Fruit fly (Drosophila melanogaster) whole organism, embryonic: ENCODE data around the gene CtsF.

Source experiments
- Bgb ChIP-seq: fragments of 200-800 bp; sonication (Bioruptor generic); IDR thresholded peaks from 2 replicates; pipeline ENCODE4 v1.3.6; 2022; ENCODE audit warnings: missing biosample characterization, missing genetic modification characterization; ENCODE audit not compliant: partially characterized antibody
- Blimp-1 ChIP-seq: fragments of 200-800 bp; sonication (Bioruptor generic); optimal IDR thresholded peaks from 3 replicates; lab custom pipeline; 2018; ENCODE audit warnings: missing biosample characterization, missing genetic modification characterization, mild to moderate bottlenecking, moderate library complexity, missing genetic modification reagents
- CG13296 ChIP-seq: fragments of 200-800 bp; sonication (Bioruptor generic); optimal IDR thresholded peaks from 3 replicates; lab custom pipeline; 2018; ENCODE audit warnings: missing biosample characterization, mild to moderate bottlenecking, missing genetic modification characterization
- CG14667 ChIP-seq: fragments of 200-800 bp; sonication (Bioruptor generic); IDR thresholded peaks from 2 replicates; pipeline ENCODE4 v1.3.6; 2022; ENCODE audit warnings: missing biosample characterization, missing genetic modification characterization
- CG14965 ChIP-seq: fragments of 200-800 bp; sonication (Bioruptor generic); optimal IDR thresholded peaks from 2 replicates; lab custom pipeline; 2016; ENCODE audit warnings: missing biosample characterization, missing genetic modification characterization, borderline replicate concordance
- CG17361 ChIP-seq: fragments of 200-800 bp; sonication (Bioruptor generic); IDR thresholded peaks from 3 replicates; pipeline ENCODE4 v1.3.6; 2022; ENCODE audit warnings: missing biosample characterization, missing genetic modification characterization
- CG1832 ChIP-seq: fragments of 200-800 bp; sonication (Bioruptor generic); optimal IDR thresholded peaks from 2 replicates; lab custom pipeline; 2017; ENCODE audit warnings: missing biosample characterization, mild to moderate bottlenecking, missing genetic modification characterization, inconsistent platforms
- CG32532 ChIP-seq: fragments of 200-800 bp; sonication (Bioruptor generic); IDR thresholded peaks from 2 replicates; pipeline ENCODE4 v1.3.6; 2022; ENCODE audit warnings: missing biosample characterization, missing genetic modification characterization
- CG32767 ChIP-seq: fragments of 200-800 bp; sonication (Bioruptor generic); IDR thresholded peaks from 2 replicates; pipeline ENCODE4 v1.3.6; 2022; ENCODE audit warnings: missing biosample characterization, missing genetic modification characterization
- CG3847 ChIP-seq: fragments of 200-800 bp; sonication (Bioruptor generic); IDR thresholded peaks from 2 replicates; pipeline ENCODE4 v1.3.6; 2022; ENCODE audit warnings: missing biosample characterization, missing genetic modification characterization
- CG4360 ChIP-seq: fragments of 200-800 bp; sonication (Bioruptor generic); IDR thresholded peaks from 2 replicates; pipeline ENCODE4 v1.3.6; 2022; ENCODE audit warnings: missing biosample characterization, missing genetic modification characterization
- CG4820 ChIP-seq: fragments of 200-800 bp; sonication (Bioruptor generic); optimal IDR thresholded peaks from 3 replicates; lab custom pipeline; 2016; ENCODE audit warnings: missing biosample characterization, missing genetic modification characterization
- CG5180 ChIP-seq: fragments of 200-800 bp; sonication (Bioruptor generic); optimal IDR thresholded peaks from 3 replicates; lab custom pipeline; 2017; ENCODE audit warnings: missing biosample characterization, missing genetic modification characterization, mild to moderate bottlenecking, moderate library complexity, missing genetic modification reagents
- CG6689 ChIP-seq: fragments of 200-800 bp; sonication (Bioruptor generic); IDR thresholded peaks from 2 replicates; pipeline ENCODE4 v1.3.6; 2022; ENCODE audit warnings: missing biosample characterization, missing genetic modification characterization
- CG6854 ChIP-seq: fragments of 200-800 bp; sonication (Bioruptor generic); optimal IDR thresholded peaks from 3 replicates; lab custom pipeline; 2017; ENCODE audit warnings: missing biosample characterization, mild to moderate bottlenecking, missing genetic modification characterization
- CG7357 ChIP-seq: fragments of 200-800 bp; sonication (Bioruptor generic); IDR thresholded peaks from 3 replicates; pipeline ENCODE4 v1.3.6; 2022; ENCODE audit warnings: missing biosample characterization, missing genetic modification characterization
- CG8388 ChIP-seq: fragments of 200-800 bp; sonication (Bioruptor generic); optimal IDR thresholded peaks from 2 replicates; lab custom pipeline; 2019; ENCODE audit warnings: missing biosample characterization, mild to moderate bottlenecking, missing genetic modification characterization, moderate library complexity
- CG9876 ChIP-seq: fragments of 200-800 bp; sonication (Bioruptor generic); optimal IDR thresholded peaks from 2 replicates; lab custom pipeline; 2016; ENCODE audit warnings: missing biosample characterization, missing genetic modification characterization
- CHES-1-like ChIP-seq: fragments of 200-800 bp; sonication (Bioruptor generic); optimal IDR thresholded peaks from 2 replicates; lab custom pipeline; 2016; ENCODE audit warnings: missing biosample characterization, missing genetic modification characterization
- Ets65A ChIP-seq: fragments of 200-800 bp; sonication (Bioruptor generic); peaks from one replicate; lab custom pipeline; 2016; ENCODE audit warnings: missing biosample characterization, missing genetic modification characterization
- HLH54F ChIP-seq: fragments of 200-800 bp; sonication (Bioruptor generic); optimal IDR thresholded peaks from 3 replicates; lab custom pipeline; 2016; ENCODE audit warnings: missing biosample characterization, missing genetic modification characterization
- MBD-R2 ChIP-seq: fragments of 200-800 bp; sonication (Bioruptor generic); IDR thresholded peaks from 2 replicates; pipeline ENCODE4 v1.3.6; 2022; ENCODE audit warnings: missing biosample characterization, missing genetic modification characterization
- NC2α ChIP-seq: fragments of 200-800 bp; sonication (Bioruptor generic); optimal IDR thresholded peaks from 2 replicates; lab custom pipeline; 2016; ENCODE audit warnings: missing biosample characterization, missing genetic modification characterization
- NFAT ChIP-seq: fragments of 200-800 bp; sonication (Bioruptor generic); IDR thresholded peaks from 2 replicates; pipeline ENCODE4 v1.3.6; 2022; ENCODE audit warnings: missing biosample characterization, missing genetic modification characterization
- Nf-YC ChIP-seq: fragments of 200-800 bp; optimal IDR thresholded peaks from 3 replicates; lab custom pipeline; 2019; ENCODE audit warnings: missing biosample characterization, mild to moderate bottlenecking, missing genetic modification characterization, moderate library complexity
- NfI ChIP-seq: fragments of 200-800 bp; sonication (Bioruptor generic); optimal IDR thresholded peaks from 3 replicates; lab custom pipeline; 2018; ENCODE audit warnings: missing biosample characterization, mild to moderate bottlenecking, missing genetic modification characterization, moderate library complexity
- Oli ChIP-seq: fragments of 200-800 bp; sonication (Bioruptor generic); optimal IDR thresholded peaks from 2 replicates; lab custom pipeline; 2018; ENCODE audit warnings: missing biosample characterization, mild to moderate bottlenecking, missing genetic modification characterization, moderate library complexity
- Poxn ChIP-seq: fragments of 200-800 bp; sonication (Bioruptor generic); IDR thresholded peaks from 2 replicates; pipeline ENCODE4 v1.3.6; 2022; ENCODE audit warnings: missing biosample characterization, missing genetic modification characterization
- Sin3A ChIP-seq: fragments of >200 bp; optimal IDR thresholded peaks from 2 replicates; lab custom pipeline; 2018
- Sox100B ChIP-seq: fragments of 200-800 bp; sonication (Bioruptor generic); optimal IDR thresholded peaks from 3 replicates; lab custom pipeline; 2018; ENCODE audit warnings: missing biosample characterization, mild to moderate bottlenecking, missing genetic modification characterization
- Sry-β ChIP-seq: fragments of 200-800 bp; sonication (Bioruptor generic); optimal IDR thresholded peaks from 2 replicates; lab custom pipeline; 2018; ENCODE audit warnings: missing biosample characterization, mild to moderate bottlenecking, missing genetic modification characterization, moderate library complexity
- Taf1 ChIP-seq: fragments of 200-800 bp; sonication (Bioruptor generic); IDR thresholded peaks from 2 replicates; pipeline ENCODE4 v1.3.6; 2022; ENCODE audit warnings: missing biosample characterization, missing genetic modification characterization
- amos ChIP-seq: fragments of 200-800 bp; sonication (Bioruptor generic); IDR thresholded peaks from 2 replicates; pipeline ENCODE4 v1.3.6; 2022; ENCODE audit warnings: missing biosample characterization, missing genetic modification characterization; ENCODE audit not compliant: partially characterized antibody
- aop ChIP-seq: fragments of 200-800 bp; sonication (Bioruptor generic); IDR thresholded peaks from 2 replicates; pipeline ENCODE4 v1.3.6; 2022; ENCODE audit warnings: missing biosample characterization, missing genetic modification characterization
- bbx ChIP-seq: fragments of 200-800 bp; sonication (Bioruptor generic); IDR thresholded peaks from 2 replicates; pipeline ENCODE4 v1.3.6; 2022; ENCODE audit warnings: missing biosample characterization, missing genetic modification characterization; ENCODE audit not compliant: partially characterized antibody
- br ChIP-seq: fragments of >200 bp; optimal IDR thresholded peaks from 2 replicates; lab custom pipeline; 2017
- cad ChIP-seq: fragments of >200 bp; optimal IDR thresholded peaks from 2 replicates; lab custom pipeline; 2017; ENCODE audit warnings: missing biosample characterization, missing genetic modification characterization
- chif ChIP-seq, 2 experiments: fragments of 200-800 bp; sonication (Bioruptor generic); optimal IDR thresholded peaks; 3 replicates each; lab custom pipeline; 2016; ENCODE audit warnings: missing biosample characterization in 2 of 2, missing genetic modification characterization in 2 of 2
- dimm ChIP-seq: fragments of 200-800 bp; sonication (Bioruptor generic); IDR thresholded peaks from 2 replicates; pipeline ENCODE4 v1.3.6; 2022; ENCODE audit warnings: missing biosample characterization, missing genetic modification characterization
- disco-r ChIP-seq: fragments of 200-800 bp; sonication (Bioruptor generic); optimal IDR thresholded peaks from 2 replicates; lab custom pipeline; 2016; ENCODE audit warnings: missing biosample characterization, missing genetic modification characterization
- dpn ChIP-seq, 2 experiments: fragments of 200-800 bp; sonication (Bioruptor generic); optimal IDR thresholded peaks; 3 replicates each; lab custom pipeline; 2016; ENCODE audit warnings: missing biosample characterization in 2 of 2, missing genetic modification characterization in 2 of 2
- en ChIP-seq: fragments of 200-800 bp; sonication (Bioruptor generic); optimal IDR thresholded peaks from 2 replicates; lab custom pipeline; 2016; ENCODE audit warnings: missing biosample characterization, missing genetic modification characterization
- fd102C ChIP-seq: fragments of 200-800 bp; sonication (Bioruptor generic); optimal IDR thresholded peaks from 2 replicates; lab custom pipeline; 2018; ENCODE audit warnings: missing biosample characterization, mild to moderate bottlenecking, missing genetic modification characterization, moderate library complexity
- kni ChIP-seq: fragments of 200-800 bp; sonication (Bioruptor generic); optimal IDR thresholded peaks from 3 replicates; lab custom pipeline; 2017; ENCODE audit warnings: mild to moderate bottlenecking, missing biosample characterization, missing genetic modification reagents, missing genetic modification characterization
- lilli ChIP-seq: fragments of 200-800 bp; sonication (Bioruptor generic); optimal IDR thresholded peaks from 3 replicates; lab custom pipeline; 2016; ENCODE audit warnings: missing biosample characterization, missing genetic modification characterization
- phol ChIP-seq: fragments of 200-800 bp; sonication (Bioruptor generic); optimal IDR thresholded peaks from 3 replicates; lab custom pipeline; 2018; ENCODE audit warnings: missing biosample characterization, mild to moderate bottlenecking, missing genetic modification characterization, moderate library complexity
- pzg ChIP-seq: fragments of 200-800 bp; sonication (Bioruptor generic); optimal IDR thresholded peaks from 3 replicates; lab custom pipeline; 2018; ENCODE audit warnings: missing biosample characterization, mild to moderate bottlenecking, missing genetic modification characterization, moderate library complexity
- schlank ChIP-seq: fragments of 200-800 bp; sonication (Bioruptor generic); optimal IDR thresholded peaks from 2 replicates; lab custom pipeline; 2018; ENCODE audit warnings: missing biosample characterization, mild to moderate bottlenecking, missing genetic modification characterization
- sens-2 ChIP-seq: fragments of 200-800 bp; sonication (Bioruptor generic); IDR thresholded peaks from 2 replicates; pipeline ENCODE4 v1.3.6; 2022; ENCODE audit warnings: missing biosample characterization, missing genetic modification characterization
- so ChIP-seq: fragments of 200-800 bp; sonication (Bioruptor generic); IDR thresholded peaks from 3 replicates; pipeline ENCODE4 v1.3.6; 2022; ENCODE audit warnings: missing biosample characterization, missing genetic modification characterization
- tio ChIP-seq: fragments of 200-800 bp; sonication (Bioruptor generic); optimal IDR thresholded peaks from 2 replicates; lab custom pipeline; 2017; ENCODE audit warnings: missing biosample characterization, missing genetic modification characterization, inconsistent platforms
- twi ChIP-seq: fragments of 200-800 bp; optimal IDR thresholded peaks from 2 replicates; lab custom pipeline; 2019; ENCODE audit warnings: missing biosample characterization, mild to moderate bottlenecking, missing genetic modification characterization, moderate library complexity
- wdn ChIP-seq: fragments of 200-800 bp; sonication (Bioruptor generic); IDR thresholded peaks from 2 replicates; pipeline ENCODE4 v1.3.6; 2022; ENCODE audit warnings: missing biosample characterization, missing genetic modification characterization

The CtsF gene

DNA sequence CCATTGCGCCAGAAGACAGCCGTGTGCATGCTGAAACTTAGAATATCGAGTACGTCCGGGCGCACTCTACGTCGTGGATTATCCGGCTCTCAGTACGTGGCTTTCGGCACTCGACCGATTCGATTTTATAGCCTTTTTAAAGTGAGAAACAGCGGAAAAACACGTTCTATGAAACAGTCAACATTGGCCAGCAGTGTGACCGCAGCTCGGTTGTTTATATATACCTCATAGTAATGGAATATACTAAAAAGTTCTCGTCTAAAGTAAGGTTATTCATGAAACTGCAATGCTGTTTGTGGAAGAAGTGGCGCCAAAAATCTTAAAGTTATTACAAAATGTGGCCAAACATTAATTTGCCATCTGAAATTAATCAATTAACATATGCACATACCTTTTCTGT, 45.8 kb upstream of the CtsF start (continued):
- TF ChIP-seq Taf1 (GFP tag; lab: Robert Waterston, UW) (no peak), CG32532 (GFP tag; lab: Robert Waterston, UW) (no peak), Nf-YC (tag; lab: Kevin White, UChicago) (peak; percentile 7), CG4820 (GFP tag; lab: Kevin White, UChicago) (no peak), so (no peak), NC2α (no peak), Oli (no peak), Blimp-1 (GFP tag; lab: Kevin White, UChicago) (no peak), Sry-β (GFP tag; lab: Kevin White, UChicago) (peak; percentile 14), CG1832 (no peak), CG14667 (no peak), NfI (GFP tag; lab: Kevin White, UChicago) (no peak), Ets65A (GFP tag; lab: Kevin White, UChicago) (peak; percentile 80), HLH54F (no peak), CG5180 (GFP tag; lab: Kevin White, UChicago) (no peak), NFAT (GFP tag; lab: Robert Waterston, UW) (no peak), tio (GFP tag; lab: Kevin White, UChicago) (no peak), dpn (GFP tag; optimal IDR thresholded peaks at IDR 0.05; lab: Kevin White, UChicago) (no peak), twi (tag; lab: Kevin White, UChicago) (no peak), Bgb (GFP tag; lab: Robert Waterston, UW) (no peak), wdn (GFP tag; lab: Robert Waterston, UW) (no peak), lilli (GFP tag; lab: Kevin White, UChicago) (peak; percentile 16), Sox100B (no peak), aop (no peak), cad (no peak), kni (no peak), CG32767 (GFP tag; lab: Robert Waterston, UW) (no peak), CG9876 (GFP tag; lab: Kevin White, UChicago) (no peak), dimm (no peak), Poxn (GFP tag; lab: Robert Waterston, UW) (no peak), CG8388 (GFP tag; lab: Kevin White, UChicago) (no peak), br (lab: Kevin White, UChicago) (no peak), CG14965 (GFP tag; lab: Kevin White, UChicago) (no peak), MBD-R2 (GFP tag; lab: Robert Waterston, UW) (0 out of 2 replicates have a peak, but pooled peaks have one; percentile 30), phol (tag; lab: Kevin White, UChicago) (no peak), pzg (GFP tag; lab: Kevin White, UChicago) (peak; percentile 74), CG6689 (GFP tag; lab: Robert Waterston, UW) (no peak), CG6854 (GFP tag; lab: Kevin White, UChicago) (no peak), amos (GFP tag; lab: Robert Waterston, UW) (no peak), CG13296 (GFP tag; lab: Kevin White, UChicago) (no peak), en (no peak), sens-2 (GFP tag; lab: Robert Waterston, UW) (no peak), Sin3A (no peak), fd102C (no peak), chif (GFP tag; optimal IDR thresholded peaks at IDR 0.05; lab: Kevin White, UChicago) (no peak), CG17361 (no peak), CHES-1-like (no peak), CG4360 (GFP tag; lab: Robert Waterston, UW) (no peak), bbx (GFP tag; lab: Robert Waterston, UW) (no peak; the same call in 1 of the 2 replicates), CG7357 (no peak), schlank (tag; lab: Kevin White, UChicago) (no peak), CG3847 (GFP tag; lab: Robert Waterston, UW) (no peak; the same call in 1 of the 2 replicates), disco-r (GFP tag; lab: Kevin White, UChicago) (no peak)
